Fruit fly (Drosophila melanogaster): Measurements from ENCODE around the gene CG17186.

Gene CG17186

DNA sequence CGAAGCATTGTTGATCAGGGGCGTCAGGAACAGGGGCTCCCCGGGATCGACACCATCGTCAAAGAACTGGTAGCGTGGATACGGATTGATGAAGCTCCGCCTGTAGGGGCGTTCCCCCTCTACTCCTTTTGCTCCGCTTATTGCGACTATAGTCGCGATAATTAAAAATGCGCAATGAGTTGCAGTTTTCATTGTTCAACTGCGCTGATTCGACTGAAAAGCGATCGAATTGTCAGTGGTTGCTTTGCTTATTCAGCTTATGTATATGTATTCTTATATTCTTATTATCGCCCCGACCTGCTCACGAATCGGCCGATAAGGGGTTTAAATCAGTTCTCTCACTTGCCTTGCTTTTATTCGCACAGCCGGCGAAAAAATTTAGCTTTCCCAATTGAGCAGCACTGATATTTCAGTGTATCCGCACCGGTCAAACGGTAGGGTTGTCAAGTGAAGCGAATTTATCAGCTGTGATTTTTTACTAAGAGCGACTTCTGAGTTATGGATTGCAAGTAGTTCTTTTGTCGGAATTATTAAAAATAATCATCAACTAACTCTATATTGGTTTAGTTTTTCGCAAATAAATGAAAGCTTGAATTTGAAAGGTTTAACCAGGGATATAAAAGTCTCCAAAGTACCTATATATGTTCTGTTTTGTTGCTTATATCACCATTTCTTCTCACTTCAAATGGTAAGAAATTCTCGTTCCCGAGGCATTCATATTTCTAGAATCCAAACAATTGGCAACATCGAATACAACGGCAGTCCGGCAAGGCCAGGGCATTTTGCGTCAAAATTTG lies 13.1 kb downstream of the CG17186 start, which contains the start of the genes CG4572 and CG4686 (continued):
- TF ChIP-seq scrt (GFP tag; optimal IDR thresholded peaks at IDR 0.05) (peak; percentile 55), CG6175 (GFP tag; IDR thresholded peaks at IDR 0.05) (peak; percentile 44; the same call in 1 of the 3 replicates), maf-S (GFP tag; optimal IDR thresholded peaks at IDR 0.05) (peak; percentile 81), Sox100B (GFP tag; optimal IDR thresholded peaks at IDR 0.05) (no peak), CG10979 (tag; optimal IDR thresholded peaks at IDR 0.05) (peak; percentile 61), CG10366 (GFP tag; IDR thresholded peaks at IDR 0.05) (peak; percentile 61), HmgZ (tag; optimal IDR thresholded peaks at IDR 0.05) (peak; percentile 66), exex (tag; optimal IDR thresholded peaks at IDR 0.05) (peak; percentile 51), D (optimal IDR thresholded peaks at IDR 0.05) (no peak), D (GFP tag; optimal IDR thresholded peaks at IDR 0.05) (peak; percentile 54), CG30020 (tag; optimal IDR thresholded peaks at IDR 0.05) (peak; percentile 68), CG12744 (GFP tag; optimal IDR thresholded peaks at IDR 0.05) (peak; percentile 76), CG9215 (GFP tag; IDR thresholded peaks at IDR 0.05) (peak; percentile 79), row (GFP tag; IDR thresholded peaks at IDR 0.05) (peak; percentile 89), cas (GFP tag; IDR thresholded peaks at IDR 0.05) (peak; percentile 58; the same call in 1 of the 2 replicates), CG18764 (GFP tag; optimal IDR thresholded peaks at IDR 0.05) (peak; percentile 71), CG32532 (GFP tag; IDR thresholded peaks at IDR 0.05) (peak; percentile 86), kni (GFP tag; optimal IDR thresholded peaks at IDR 0.05) (peak; percentile 44), bsh (GFP tag; optimal IDR thresholded peaks at IDR 0.05) (peak in 1 of 2 experiments; percentile 58), luna (GFP tag; optimal IDR thresholded peaks at IDR 0.05) (peak; percentile 53), ato (GFP tag; IDR thresholded peaks at IDR 0.05; ENCODE audit: partially characterized antibody) (0 out of 2 replicates have a peak, but pooled peaks have one; percentile 23), Ets97D (GFP tag; optimal IDR thresholded peaks at IDR 0.05) (peak; percentile 40), Hmx (GFP tag; optimal IDR thresholded peaks at IDR 0.05) (peak; percentile 61), CG12659 (GFP tag; optimal IDR thresholded peaks at IDR 0.05) (peak; percentile 86), Rx (GFP tag; IDR thresholded peaks at IDR 0.05) (peak; percentile 48; the same call in 1 of the 2 replicates), B-H1 (GFP tag; IDR thresholded peaks at IDR 0.05) (peak; percentile 18; the same call in 2 of the 3 replicates), Hmr (GFP tag; optimal IDR thresholded peaks at IDR 0.05) (peak; percentile 76), ttk (GFP tag; IDR thresholded peaks at IDR 0.05) (peak; percentile 61; the same call in 1 of the 2 replicates), Scr (GFP tag; IDR thresholded peaks at IDR 0.05; ENCODE audit: partially characterized antibody) (peak; percentile 37; the same call in 1 of the 2 replicates), psq (GFP tag; optimal IDR thresholded peaks at IDR 0.05) (peak; percentile 8), slou (GFP tag; optimal IDR thresholded peaks at IDR 0.05) (no peak), CG31224 (GFP tag; IDR thresholded peaks at IDR 0.05) (peak; percentile 69; the same call in 1 of the 2 replicates), Trl (optimal IDR thresholded peaks at IDR 0.05) (no peak), Trl (GFP tag; optimal IDR thresholded peaks at IDR 0.05) (peak; percentile 77), gsb-n (tag; optimal IDR thresholded peaks at IDR 0.05) (peak; percentile 32), CG4820 (GFP tag; optimal IDR thresholded peaks at IDR 0.05) (peak; percentile 69), CG13123 (GFP tag; optimal IDR thresholded peaks at IDR 0.05) (peak; percentile 34), Chrac-16 (GFP tag; optimal IDR thresholded peaks at IDR 0.05) (peak; percentile 64), CG18011 (GFP tag; optimal IDR thresholded peaks at IDR 0.05) (peak; percentile 64), inv (GFP tag; IDR thresholded peaks at IDR 0.05; ENCODE audit: partially characterized antibody) (no peak), klu (GFP tag; IDR thresholded peaks at IDR 0.05) (peak; percentile 75; the same call in 1 of the 2 replicates), Sox102F (GFP tag; optimal IDR thresholded peaks at IDR 0.05) (peak; percentile 63), insv (GFP tag; optimal IDR thresholded peaks at IDR 0.05) (peak in 1 of 2 experiments; percentile 54), so (GFP tag; IDR thresholded peaks at IDR 0.05) (no peak), yki (optimal IDR thresholded peaks at IDR 0.05) (no peak), E2f1 (GFP tag; IDR thresholded peaks at IDR 0.05) (peak; percentile 72), jigr1 (GFP tag; IDR thresholded peaks at IDR 0.05) (peak; percentile 58; the same call in 1 of the 3 replicates), CG7372 (GFP tag; IDR thresholded peaks at IDR 0.05) (peak; percentile 82), CG15601 (tag; optimal IDR thresholded peaks at IDR 0.05) (peak; percentile 70), CG32772 (GFP tag; IDR thresholded peaks at IDR 0.05) (peak; percentile 59)

All from whole organism, embryonic.